Worm (Caenorhabditis elegans): ENCODE data around the gene T23B7.3.
"Not testable (repeated sequence)": the region's sequence is repeated elsewhere in the genome, so short reads cannot be mapped to it uniquely, and the experiment has no call there.

The T23B7.3 gene

DNA sequence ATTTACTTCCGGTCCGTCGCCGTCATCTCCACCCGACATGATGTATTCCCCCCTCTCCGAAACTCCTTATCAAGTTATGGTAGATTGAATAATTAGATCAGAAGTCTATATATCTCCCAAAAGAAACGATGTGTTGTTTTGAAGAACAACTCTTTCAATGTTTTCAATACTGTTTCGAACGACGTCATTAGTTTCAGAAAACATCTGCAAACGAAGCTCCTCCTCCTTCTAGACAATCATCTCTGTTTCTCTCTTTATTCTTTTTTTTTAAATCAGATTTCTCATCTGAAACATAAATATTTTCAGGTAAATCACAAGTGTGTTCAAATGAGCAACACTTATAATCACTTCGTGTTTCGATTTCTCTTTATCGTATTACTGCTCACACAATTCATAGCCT is at the start of gene T23B7.3:
TSS of gene T23B7.3 (plus strand) at position 301 of the 400 bp plus-strand sequence.
- TF ChIP-seq him-1 (tag; optimal IDR thresholded peaks at IDR 0.05), result no peak
- no peak for TF ChIP-seq dao-5 (tag; optimal IDR thresholded peaks at IDR 0.05)
- TF ChIP-seq W03F9.2 (tag; optimal IDR thresholded peaks at IDR 0.05), result no peak

DNA sequence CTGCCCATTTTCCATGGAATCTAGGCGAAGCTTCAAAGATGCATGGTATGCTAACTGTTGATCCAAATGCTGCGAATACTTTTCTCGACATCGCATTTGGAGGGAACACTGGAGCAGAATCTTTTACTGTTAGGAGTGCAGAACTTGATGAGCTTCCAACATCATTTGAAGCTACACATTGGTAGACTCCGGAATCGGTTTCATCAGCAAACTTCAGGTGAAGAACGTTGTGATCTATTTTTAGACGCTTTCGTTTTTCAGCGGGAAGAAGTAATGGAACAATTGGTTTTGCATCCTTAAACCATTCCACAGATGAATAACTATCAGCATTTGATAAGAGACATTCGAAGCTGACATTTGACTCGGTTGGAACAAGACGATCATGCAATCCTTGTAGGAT is 49.5 kb upstream of the T23B7.3 start:
- no peak for TF ChIP-seq dao-5 (tag; optimal IDR thresholded peaks at IDR 0.05)

DNA sequence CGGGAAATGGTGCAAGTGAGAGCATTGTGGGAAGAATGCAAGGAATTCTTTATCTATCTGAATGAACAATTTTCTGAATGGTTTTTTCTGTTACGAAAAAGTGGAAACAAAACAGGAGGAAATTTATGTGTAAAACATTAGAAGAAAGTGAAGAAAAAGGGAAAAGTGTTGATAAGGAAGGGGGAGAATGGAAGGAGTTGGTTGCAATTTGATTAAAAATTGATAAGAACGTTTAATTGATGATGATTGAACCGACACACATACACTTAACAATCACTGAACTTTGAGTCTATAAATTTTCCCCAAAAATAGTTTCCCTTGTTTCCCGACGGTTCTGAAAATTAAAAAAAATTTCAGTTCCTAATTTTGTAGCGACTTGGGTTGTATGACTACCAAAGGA is 47.1 kb upstream of the T23B7.3 start:
- TF ChIP-seq him-1 (tag; optimal IDR thresholded peaks at IDR 0.05), result no peak
- no peak for TF ChIP-seq dao-5 (tag; optimal IDR thresholded peaks at IDR 0.05)
- no peak for TF ChIP-seq W03F9.2 (tag; optimal IDR thresholded peaks at IDR 0.05)

DNA sequence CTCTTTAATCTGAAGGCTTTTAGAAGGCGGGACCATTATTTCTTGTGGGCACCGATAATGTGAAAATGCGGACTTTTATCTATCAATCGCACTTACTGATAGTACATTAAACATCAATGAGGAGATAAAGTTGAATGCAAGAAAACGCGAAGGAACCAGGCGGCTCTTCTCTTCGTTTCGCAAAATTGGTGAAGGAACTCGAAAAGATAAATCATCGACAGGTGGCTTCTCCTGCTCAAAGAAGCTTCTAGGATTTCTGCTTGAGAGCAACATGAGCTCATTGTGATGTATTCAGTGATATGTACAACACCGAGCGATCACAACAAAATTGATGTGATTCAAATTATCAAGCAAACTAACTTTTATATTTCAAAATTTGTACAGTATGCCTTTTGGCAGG is 44.2 kb upstream of the T23B7.3 start:
- TF ChIP-seq dao-5 (tag; optimal IDR thresholded peaks at IDR 0.05) (no peak), W03F9.2 (tag; optimal IDR thresholded peaks at IDR 0.05) (no peak), him-1 (tag; optimal IDR thresholded peaks at IDR 0.05) (no peak)

ce11 chrII:4806261-4806660 is 43.7 kb upstream of the T23B7.3 start:
- TF ChIP-seq W03F9.2 (tag; optimal IDR thresholded peaks at IDR 0.05), result no peak
- no peak for TF ChIP-seq him-1 (tag; optimal IDR thresholded peaks at IDR 0.05)
- no peak for TF ChIP-seq dao-5 (tag; optimal IDR thresholded peaks at IDR 0.05)

DNA sequence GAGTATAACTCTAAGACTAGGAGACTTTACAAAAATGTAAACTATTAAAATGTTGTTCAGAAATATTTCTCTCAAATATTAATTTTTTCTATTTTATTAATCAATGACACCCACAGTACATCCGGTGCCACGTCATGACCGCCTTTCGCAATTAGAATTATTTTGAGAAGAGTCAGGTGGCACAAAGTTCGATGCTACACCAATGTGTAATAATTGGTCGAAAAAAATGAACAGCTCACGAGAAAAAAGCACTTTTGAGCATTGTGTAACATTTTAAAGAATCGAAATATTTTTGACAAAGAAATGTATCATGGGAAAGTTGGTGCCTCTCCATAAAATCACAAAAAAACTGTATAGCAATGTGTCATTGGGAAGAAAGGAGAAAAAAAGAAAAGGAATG is 43.3 kb upstream of the T23B7.3 start:
- TF ChIP-seq him-1 (tag; optimal IDR thresholded peaks at IDR 0.05), result no peak
- TF ChIP-seq W03F9.2 (tag; optimal IDR thresholded peaks at IDR 0.05), result no peak
- no peak for TF ChIP-seq dao-5 (tag; optimal IDR thresholded peaks at IDR 0.05)

ce11 chrII:4811986-4812385 is 38.0 kb upstream of the T23B7.3 start, which contains the start of gene rig-6:
TSS of gene rig-6 (minus strand) at chrII:4812086.
- TF ChIP-seq W03F9.2 (tag; optimal IDR thresholded peaks at IDR 0.05) (no peak), dao-5 (tag; optimal IDR thresholded peaks at IDR 0.05) (no peak), him-1 (tag; optimal IDR thresholded peaks at IDR 0.05) (no peak)

- no peak for TF ChIP-seq him-1 (tag; optimal IDR thresholded peaks at IDR 0.05)
- TF ChIP-seq W03F9.2 (tag; optimal IDR thresholded peaks at IDR 0.05), result no peak
- no peak for TF ChIP-seq dao-5 (tag; optimal IDR thresholded peaks at IDR 0.05)
These were observed 34.6 kb upstream of the T23B7.3 start for ce11 chrII:4815356-4815755.

DNA sequence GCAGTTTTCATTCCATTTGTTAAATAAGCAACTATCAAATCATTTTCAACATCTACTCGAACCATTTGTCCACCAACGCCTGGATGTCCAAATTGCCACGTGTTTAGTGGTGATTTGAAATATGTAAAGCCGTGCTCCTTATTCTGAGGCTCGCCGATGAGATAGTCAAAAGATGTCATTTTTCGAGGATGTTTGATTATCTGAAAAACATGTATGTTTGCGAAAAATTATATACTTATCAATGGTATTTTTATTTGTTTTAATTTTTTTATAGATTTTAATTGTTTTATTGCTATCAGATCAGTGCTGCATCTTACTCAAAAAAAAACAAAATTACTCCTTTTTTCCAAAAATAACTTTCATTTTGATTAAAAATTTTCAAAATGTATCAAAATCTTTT is 31.2 kb upstream of the T23B7.3 start:
- TF ChIP-seq dao-5 (tag; optimal IDR thresholded peaks at IDR 0.05) (no peak), W03F9.2 (tag; optimal IDR thresholded peaks at IDR 0.05) (no peak)

ce11 chrII:4821739-4822138 is 28.2 kb upstream of the T23B7.3 start, which contains the start of gene lact-5:
TSS of gene lact-5 (minus strand) at chrII:4821739.
- TF ChIP-seq dao-5 (tag; optimal IDR thresholded peaks at IDR 0.05), result no peak
- TF ChIP-seq him-1 (tag; optimal IDR thresholded peaks at IDR 0.05), result no peak
- no peak for TF ChIP-seq W03F9.2 (tag; optimal IDR thresholded peaks at IDR 0.05)

DNA sequence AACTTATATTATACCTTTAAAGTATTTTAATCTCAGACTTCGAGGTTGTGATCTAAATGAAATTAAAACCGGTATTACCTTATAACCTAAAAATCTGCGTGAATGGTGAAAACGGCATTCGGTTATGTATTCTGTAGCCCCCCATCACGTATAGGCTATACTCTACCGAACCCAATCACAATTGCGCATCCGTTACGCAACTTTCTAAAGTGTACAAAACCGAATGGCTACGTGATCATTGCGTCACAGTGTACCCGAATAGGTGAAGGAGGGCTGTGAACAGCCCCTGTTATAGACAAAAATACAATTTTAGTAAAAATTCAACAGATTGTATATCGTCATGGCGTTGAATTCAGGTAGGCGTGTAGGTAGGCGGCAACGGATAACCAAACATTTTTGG is 27.4 kb upstream of the T23B7.3 start:
- no peak for TF ChIP-seq him-1 (tag; optimal IDR thresholded peaks at IDR 0.05)
- TF ChIP-seq W03F9.2 (tag; optimal IDR thresholded peaks at IDR 0.05), result no peak
- TF ChIP-seq dao-5 (tag; optimal IDR thresholded peaks at IDR 0.05), result no peak

DNA sequence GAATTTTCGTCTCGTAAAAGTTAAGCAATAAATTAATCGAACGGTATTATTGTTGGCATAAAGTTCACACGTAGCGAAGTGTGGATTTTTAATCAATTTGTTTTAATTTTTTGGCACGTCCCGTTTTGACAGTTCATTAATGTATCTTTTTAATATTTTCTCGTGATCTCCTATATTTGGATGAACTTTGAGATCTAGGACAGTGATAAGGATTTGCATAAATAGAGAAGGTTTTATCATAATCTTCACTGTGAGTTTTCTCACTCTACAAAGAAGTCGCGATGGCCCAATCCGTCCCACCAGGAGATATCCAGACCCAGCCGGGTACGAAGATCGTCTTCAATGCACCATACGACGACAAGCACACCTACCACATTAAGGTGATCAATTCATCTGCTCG is 24.9 kb upstream of the T23B7.3 start, which contains the start of the genes C33F10.8 and msp-40:
TSS of gene C33F10.8 (minus strand) at position 101 of the 400 bp plus-strand sequence.
TSS of gene msp-40 (plus strand) at position 282 of the 400 bp plus-strand sequence.
- TF ChIP-seq him-1, dao-5, W03F9.2 (tag; optimal IDR thresholded peaks at IDR 0.05): not testable (repeated sequence)

DNA sequence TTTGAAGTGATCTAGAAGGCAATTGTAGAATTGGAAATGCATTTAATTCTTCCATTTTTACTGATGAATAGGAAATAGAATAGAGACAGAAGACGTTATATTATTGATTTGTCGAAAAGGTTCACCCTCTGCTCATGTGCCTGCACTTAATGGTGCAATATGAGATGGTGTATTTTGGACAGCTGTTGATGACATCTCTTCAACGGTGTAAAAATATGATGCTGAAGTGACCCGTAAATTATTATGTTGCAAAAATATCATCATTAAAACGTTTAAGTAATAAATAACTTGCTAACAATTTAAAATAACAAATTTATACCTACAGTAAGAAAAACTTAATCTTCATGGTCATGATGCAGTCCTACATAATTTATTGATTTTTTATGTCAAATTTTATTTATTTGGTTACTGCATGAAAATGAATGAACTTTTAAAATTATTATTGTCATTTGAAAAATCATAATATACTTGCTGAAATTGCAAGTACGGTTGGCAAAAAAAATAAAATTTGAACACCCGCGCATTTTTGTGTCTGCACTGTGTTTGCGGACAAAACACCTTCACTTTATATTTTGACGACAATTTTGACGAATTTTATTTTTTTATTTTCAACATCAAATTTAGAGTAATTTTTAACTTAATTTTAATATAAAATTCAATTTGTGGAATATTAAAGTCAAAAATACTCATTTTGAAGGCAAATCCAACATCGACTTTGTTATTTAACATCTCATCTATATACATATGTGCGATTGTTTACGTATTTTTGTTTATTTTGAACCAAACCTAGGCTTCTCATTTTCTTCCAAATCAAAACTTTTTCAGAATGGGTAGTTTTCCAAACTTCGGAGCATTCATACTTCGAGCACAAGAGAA is 22.0 kb upstream of the T23B7.3 start, which contains the start of the genes fbxb-88 and tbck-1:
TSS of gene fbxb-88 (minus strand) at position 151 of the 876 bp plus-strand sequence.
TSS of gene tbck-1 (plus strand) at position 826 of the 876 bp plus-strand sequence.
- TF ChIP-seq W03F9.2 (tag; optimal IDR thresholded peaks at IDR 0.05) (peak; percentile 35), him-1 (tag; optimal IDR thresholded peaks at IDR 0.05) (no peak), dao-5 (tag; optimal IDR thresholded peaks at IDR 0.05) (no peak)

- TF ChIP-seq dao-5 (tag; optimal IDR thresholded peaks at IDR 0.05), result no peak
- TF ChIP-seq W03F9.2 (tag; optimal IDR thresholded peaks at IDR 0.05), result no peak
- TF ChIP-seq him-1 (tag; optimal IDR thresholded peaks at IDR 0.05), result no peak
These were observed 15.2 kb upstream of the T23B7.3 start, which contains the start of the genes C33F10.11 and C33F10.1 for ce11 chrII:4834761-4835160. TSS of gene C33F10.11 (minus strand) at chrII:4834861. TSS of gene C33F10.1 (plus strand) at chrII:4835023.

Data from whole organism, L4/young adult.